Fruit fly (Drosophila melanogaster) whole organism, embryonic: ENCODE results near the gene CG8541.
A peak's percentile ranks its signal among the peaks of the same experiment; 100 is the strongest.

Source experiments
- BEAF-32 ChIP-seq: fragments of 200-800 bp; sonication (Bioruptor generic); optimal IDR thresholded peaks from 3 replicates; lab custom pipeline; 2017; ENCODE audit warnings: missing biosample characterization, missing genetic modification characterization, mild to moderate bottlenecking, moderate library complexity, missing genetic modification reagents
- Bgb ChIP-seq: fragments of 200-800 bp; sonication (Bioruptor generic); IDR thresholded peaks from 2 replicates; pipeline ENCODE4 v1.3.6; 2022; ENCODE audit warnings: missing biosample characterization, missing genetic modification characterization; ENCODE audit not compliant: partially characterized antibody
- CG10431 ChIP-seq: fragments of 200-800 bp; sonication (Bioruptor generic); optimal IDR thresholded peaks from 3 replicates; lab custom pipeline; 2018; ENCODE audit warnings: missing biosample characterization, mild to moderate bottlenecking, missing genetic modification characterization
- CG10543 ChIP-seq: fragments of 200-800 bp; sonication (Bioruptor generic); optimal IDR thresholded peaks from 3 replicates; lab custom pipeline; 2017; ENCODE audit warnings: missing biosample characterization, mild to moderate bottlenecking, missing genetic modification characterization, moderate library complexity
- CG11723 ChIP-seq: fragments of 200-800 bp; sonication (Bioruptor generic); optimal IDR thresholded peaks from 2 replicates; lab custom pipeline; 2017; ENCODE audit warnings: missing biosample characterization, mild to moderate bottlenecking, missing genetic modification characterization
- CG12155 ChIP-seq: fragments of 200-800 bp; sonication (Bioruptor generic); optimal IDR thresholded peaks from 3 replicates; lab custom pipeline; 2016; ENCODE audit warnings: missing biosample characterization, missing genetic modification characterization
- CG12299 ChIP-seq: fragments of 200-800 bp; sonication (Bioruptor generic); optimal IDR thresholded peaks from 2 replicates; lab custom pipeline; 2018; ENCODE audit warnings: missing biosample characterization, mild to moderate bottlenecking, missing genetic modification characterization
- CG12769 ChIP-seq: fragments of 200-800 bp; sonication (Bioruptor generic); optimal IDR thresholded peaks from 2 replicates; lab custom pipeline; 2019; ENCODE audit warnings: missing biosample characterization, mild to moderate bottlenecking, missing genetic modification characterization, moderate library complexity
- CG12942 ChIP-seq: fragments of 200-800 bp; sonication (Bioruptor generic); optimal IDR thresholded peaks from 3 replicates; lab custom pipeline; 2016; ENCODE audit warnings: missing biosample characterization, missing genetic modification characterization
- CG14860 ChIP-seq: fragments of 200-800 bp; sonication (Bioruptor generic); IDR thresholded peaks from 3 replicates; pipeline ENCODE4 v1.3.6; 2022; ENCODE audit warnings: missing biosample characterization, missing genetic modification characterization; ENCODE audit not compliant: partially characterized antibody
- CG1832 ChIP-seq: fragments of 200-800 bp; sonication (Bioruptor generic); optimal IDR thresholded peaks from 2 replicates; lab custom pipeline; 2017; ENCODE audit warnings: missing biosample characterization, mild to moderate bottlenecking, missing genetic modification characterization, inconsistent platforms
- CG32767 ChIP-seq: fragments of 200-800 bp; sonication (Bioruptor generic); IDR thresholded peaks from 2 replicates; pipeline ENCODE4 v1.3.6; 2022; ENCODE audit warnings: missing biosample characterization, missing genetic modification characterization
- CG4328 ChIP-seq: fragments of 200-800 bp; sonication (Bioruptor generic); optimal IDR thresholded peaks from 3 replicates; lab custom pipeline; 2017; ENCODE audit warnings: missing biosample characterization, missing genetic modification reagents, missing genetic modification characterization
- CG4617 ChIP-seq: fragments of 200-800 bp; sonication (Bioruptor generic); optimal IDR thresholded peaks from 3 replicates; lab custom pipeline; 2016; ENCODE audit warnings: missing biosample characterization, missing genetic modification characterization, borderline replicate concordance
- CG7928 ChIP-seq: fragments of 200-800 bp; sonication (Bioruptor generic); optimal IDR thresholded peaks from 2 replicates; lab custom pipeline; 2017; ENCODE audit warnings: missing biosample characterization, mild to moderate bottlenecking, missing genetic modification characterization
- CG8478 ChIP-seq: fragments of >200 bp; optimal IDR thresholded peaks from 2 replicates; lab custom pipeline; 2018
- HHEX ChIP-seq: fragments of 200-800 bp; sonication (Bioruptor generic); optimal IDR thresholded peaks from 3 replicates; lab custom pipeline; 2017; ENCODE audit warnings: missing biosample characterization, mild to moderate bottlenecking, missing genetic modification characterization, missing genetic modification reagents
- Lim3 ChIP-seq: fragments of 200-800 bp; sonication (Bioruptor generic); IDR thresholded peaks from 2 replicates; pipeline ENCODE4 v1.3.6; 2022; ENCODE audit warnings: missing biosample characterization, missing genetic modification characterization
- Nf-YB ChIP-seq: fragments of 200-800 bp; sonication (Bioruptor generic); optimal IDR thresholded peaks from 3 replicates; lab custom pipeline; 2019; ENCODE audit warnings: missing biosample characterization, mild to moderate bottlenecking, missing genetic modification characterization, moderate library complexity
- Nf-YC ChIP-seq: fragments of 200-800 bp; optimal IDR thresholded peaks from 3 replicates; lab custom pipeline; 2019; ENCODE audit warnings: missing biosample characterization, mild to moderate bottlenecking, missing genetic modification characterization, moderate library complexity
- amos ChIP-seq: fragments of 200-800 bp; sonication (Bioruptor generic); IDR thresholded peaks from 2 replicates; pipeline ENCODE4 v1.3.6; 2022; ENCODE audit warnings: missing biosample characterization, missing genetic modification characterization; ENCODE audit not compliant: partially characterized antibody
- bab2 ChIP-seq: fragments of 200-800 bp; sonication (Bioruptor generic); optimal IDR thresholded peaks from 2 replicates; lab custom pipeline; 2016; ENCODE audit warnings: missing biosample characterization, missing genetic modification characterization
- chinmo ChIP-seq: fragments of 200-800 bp; sonication (Bioruptor generic); IDR thresholded peaks from 4 replicates; pipeline ENCODE4 v1.3.6; 2022; ENCODE audit warnings: missing biosample characterization, missing genetic modification characterization; ENCODE audit not compliant: partially characterized antibody
- corto ChIP-seq: fragments of 200-800 bp; sonication (Bioruptor generic); optimal IDR thresholded peaks from 2 replicates; lab custom pipeline; 2016; ENCODE audit warnings: missing biosample characterization, mild to moderate bottlenecking, missing genetic modification characterization, moderate library complexity
- croc ChIP-seq: fragments of 200-800 bp; sonication (Bioruptor generic); conservative IDR thresholded peaks from 3 replicates; pipeline ENCODE4 v1.3.6; 2022; ENCODE audit warnings: missing biosample characterization, missing genetic modification characterization
- cwo ChIP-seq: fragments of 200-800 bp; sonication (Bioruptor generic); optimal IDR thresholded peaks from 3 replicates; lab custom pipeline; 2017; ENCODE audit warnings: missing biosample characterization, missing genetic modification characterization, mild to moderate bottlenecking, moderate library complexity, missing genetic modification reagents
- emc ChIP-seq: fragments of 200-800 bp; sonication (Bioruptor generic); optimal IDR thresholded peaks from 2 replicates; lab custom pipeline; 2016; ENCODE audit warnings: missing biosample characterization, missing genetic modification characterization
- esg ChIP-seq: fragments of 200-800 bp; sonication (Bioruptor generic); conservative IDR thresholded peaks from 2 replicates; pipeline ENCODE4 v1.3.6; 2022; ENCODE audit warnings: missing biosample characterization, missing genetic modification characterization
- ewg ChIP-seq: fragments of 200-800 bp; sonication (Bioruptor generic); optimal IDR thresholded peaks from 3 replicates; lab custom pipeline; 2017; ENCODE audit warnings: mild to moderate bottlenecking, missing biosample characterization, missing genetic modification reagents, missing genetic modification characterization
- fu2 ChIP-seq: fragments of 200-800 bp; sonication (Bioruptor generic); optimal IDR thresholded peaks from 2 replicates; lab custom pipeline; 2016; ENCODE audit warnings: missing biosample characterization, missing genetic modification characterization
- gcm2 ChIP-seq: fragments of 200-800 bp; sonication (Bioruptor generic); optimal IDR thresholded peaks from 2 replicates; lab custom pipeline; 2016; ENCODE audit warnings: missing biosample characterization, missing genetic modification characterization
- grn ChIP-seq: fragments of 200-800 bp; sonication (Bioruptor generic); optimal IDR thresholded peaks from 3 replicates; lab custom pipeline; 2017; ENCODE audit warnings: missing biosample characterization, missing genetic modification characterization
- gt ChIP-seq: fragments of 200-800 bp; sonication (Bioruptor generic); IDR thresholded peaks from 2 replicates; pipeline ENCODE4 v1.3.6; 2022; ENCODE audit warnings: missing biosample characterization, missing genetic modification characterization
- hb ChIP-seq: fragments of 200-800 bp; sonication (Bioruptor generic); IDR thresholded peaks from 3 replicates; pipeline ENCODE4 v1.3.6; 2022; ENCODE audit warnings: missing biosample characterization, missing genetic modification characterization; ENCODE audit not compliant: partially characterized antibody
- her ChIP-seq: fragments of 200-800 bp; sonication (Bioruptor generic); optimal IDR thresholded peaks from 2 replicates; lab custom pipeline; 2016; ENCODE audit warnings: missing biosample characterization, missing genetic modification characterization
- jing ChIP-seq: fragments of 200-800 bp; sonication (Bioruptor generic); optimal IDR thresholded peaks from 2 replicates; lab custom pipeline; 2018; ENCODE audit warnings: missing biosample characterization, mild to moderate bottlenecking, missing genetic modification characterization
- lab ChIP-seq: fragments of 200-800 bp; sonication (Bioruptor generic); optimal IDR thresholded peaks from 3 replicates; lab custom pipeline; 2017; ENCODE audit warnings: missing biosample characterization, missing genetic modification characterization, mild to moderate bottlenecking, moderate library complexity, missing genetic modification reagents
- nmo ChIP-seq: fragments of 200-800 bp; sonication (Bioruptor generic); optimal IDR thresholded peaks from 2 replicates; lab custom pipeline; 2018; ENCODE audit warnings: missing biosample characterization, mild to moderate bottlenecking, missing genetic modification characterization, moderate library complexity
- org-1 ChIP-seq: fragments of 200-800 bp; sonication (Bioruptor generic); optimal IDR thresholded peaks from 2 replicates; lab custom pipeline; 2017; ENCODE audit warnings: missing biosample characterization, missing genetic modification characterization
- pb ChIP-seq: fragments of 200-800 bp; sonication (Bioruptor generic); optimal IDR thresholded peaks from 3 replicates; lab custom pipeline; 2016; ENCODE audit warnings: missing biosample characterization, missing genetic modification characterization
- prd ChIP-seq, 3 experiments: fragments of >200 bp in 2 of 3; fragments of 200-800 bp in 1 of 3; sonication (Bioruptor generic) in 1 of 3; optimal IDR thresholded peaks in 2 of 3; IDR thresholded peaks in 1 of 3; 2 replicates in 2 of 3; 3 replicates in 1 of 3; pipeline versions ENCODE4 v1.3.6 to Lab custom; 2017 to 2022; ENCODE audit warnings: missing biosample characterization in 1 of 3, missing genetic modification characterization in 1 of 3
- ro ChIP-seq: fragments of 200-800 bp; sonication (Bioruptor generic); IDR thresholded peaks from 2 replicates; pipeline ENCODE4 v1.3.6; 2022; ENCODE audit warnings: missing biosample characterization, missing genetic modification characterization
- sisA ChIP-seq: fragments of 200-800 bp; sonication (Bioruptor generic); IDR thresholded peaks from 2 replicates; pipeline ENCODE4 v1.3.6; 2022; ENCODE audit warnings: missing biosample characterization, missing genetic modification characterization
- sob ChIP-seq: fragments of 200-800 bp; sonication (Bioruptor generic); IDR thresholded peaks from 2 replicates; pipeline ENCODE4 v1.3.6; 2022; ENCODE audit warnings: missing biosample characterization, missing genetic modification characterization
- sqz ChIP-seq: fragments of 200-800 bp; sonication (Bioruptor generic); optimal IDR thresholded peaks from 3 replicates; lab custom pipeline; 2018; ENCODE audit warnings: missing biosample characterization, mild to moderate bottlenecking, missing genetic modification characterization
- sug ChIP-seq: fragments of 200-800 bp; optimal IDR thresholded peaks from 2 replicates; lab custom pipeline; 2019; ENCODE audit warnings: missing biosample characterization, mild to moderate bottlenecking, missing genetic modification characterization, moderate library complexity
- tio ChIP-seq: fragments of 200-800 bp; sonication (Bioruptor generic); optimal IDR thresholded peaks from 2 replicates; lab custom pipeline; 2017; ENCODE audit warnings: missing biosample characterization, missing genetic modification characterization, inconsistent platforms
- trh ChIP-seq: fragments of 200-800 bp; sonication (Bioruptor generic); optimal IDR thresholded peaks from 2 replicates; lab custom pipeline; 2016; ENCODE audit warnings: missing biosample characterization, missing genetic modification characterization
- unpg ChIP-seq: fragments of 200-800 bp; sonication (Bioruptor generic); optimal IDR thresholded peaks from 3 replicates; lab custom pipeline; 2018; ENCODE audit warnings: missing biosample characterization, mild to moderate bottlenecking, missing genetic modification characterization, moderate library complexity
- usp ChIP-seq: fragments of >200 bp; optimal IDR thresholded peaks from 2 replicates; lab custom pipeline; 2017; ENCODE audit warnings: missing biosample characterization, missing genetic modification characterization

CG8541 gene

dm6 chr3L:7423517-7423916 is 47.8 kb upstream of the CG8541 start, which contains the start of gene CG42458 (continued):
- no peak for TF ChIP-seq nmo
- no peak for TF ChIP-seq corto (GFP tag; lab: Kevin White, UChicago)
- no peak for TF ChIP-seq esg (GFP tag; lab: Robert Waterston, UW)
- no peak for TF ChIP-seq gcm2 (GFP tag; lab: Kevin White, UChicago)
- peak; percentile 35 for TF ChIP-seq CG12769
- no peak for TF ChIP-seq her (GFP tag; lab: Kevin White, UChicago)
- no peak for TF ChIP-seq CG11723 (GFP tag; lab: Kevin White, UChicago)
- no peak for TF ChIP-seq bab2 (GFP tag; lab: Kevin White, UChicago)
- TF ChIP-seq sug (tag; lab: Kevin White, UChicago), result no peak
- no peak for TF ChIP-seq sisA (GFP tag; lab: Robert Waterston, UW)
- no peak for TF ChIP-seq unpg
- TF ChIP-seq Bgb (GFP tag; lab: Robert Waterston, UW), result peak; percentile 16; the same call in 1 of the 2 replicates
- TF ChIP-seq CG32767 (GFP tag; lab: Robert Waterston, UW), result no peak
- peak; percentile 54 for TF ChIP-seq sqz (GFP tag; lab: Kevin White, UChicago)
- peak; percentile 16; the same call in 1 of the 2 replicates for TF ChIP-seq amos (GFP tag; lab: Robert Waterston, UW)
- TF ChIP-seq lab (GFP tag; lab: Kevin White, UChicago), result peak; percentile 13
- no peak for TF ChIP-seq CG10431 (GFP tag; lab: Kevin White, UChicago)
- TF ChIP-seq tio (GFP tag; lab: Kevin White, UChicago), result no peak
- no peak for TF ChIP-seq CG8478
- TF ChIP-seq sob (GFP tag; lab: Robert Waterston, UW), result no peak
- TF ChIP-seq BEAF-32 (GFP tag; lab: Kevin White, UChicago), result no peak
- TF ChIP-seq gt (GFP tag; lab: Robert Waterston, UW), result no peak
- TF ChIP-seq chinmo (GFP tag; lab: Robert Waterston, UW), result 0 out of 4 replicates have a peak, but pooled peaks have one; percentile 33
- peak; percentile 85 for TF ChIP-seq Nf-YC
- TF ChIP-seq emc (GFP tag; lab: Kevin White, UChicago), result no peak
- no peak for TF ChIP-seq CG1832 (GFP tag; lab: Kevin White, UChicago)
- no peak for TF ChIP-seq HHEX (GFP tag; lab: Kevin White, UChicago)
- no peak for TF ChIP-seq fu2 (GFP tag; lab: Kevin White, UChicago)
- TF ChIP-seq cwo (GFP tag; lab: Kevin White, UChicago), result no peak
- no peak for TF ChIP-seq pb (GFP tag; lab: Kevin White, UChicago)
- no peak for TF ChIP-seq jing (GFP tag; lab: Kevin White, UChicago)
- no peak for TF ChIP-seq CG7928 (GFP tag; lab: Kevin White, UChicago)
- no peak for TF ChIP-seq trh
- TF ChIP-seq prd (optimal IDR thresholded peaks at IDR 0.05; lab: Kevin White, UChicago), result no peak
- 0 out of 3 replicates have a peak, but pooled peaks have one; percentile 20 for TF ChIP-seq prd (GFP tag; IDR thresholded peaks at IDR 0.05; lab: Robert Waterston, UW)
- TF ChIP-seq CG4328 (GFP tag; lab: Kevin White, UChicago), result no peak
- no peak for TF ChIP-seq CG12942
- no peak for TF ChIP-seq CG12299 (tag; lab: Kevin White, UChicago)
- TF ChIP-seq CG4617 (GFP tag; lab: Kevin White, UChicago), result no peak
- no peak for TF ChIP-seq ewg
- no peak for TF ChIP-seq hb
- TF ChIP-seq Lim3 (GFP tag; lab: Robert Waterston, UW), result no peak
- TF ChIP-seq CG10543 (GFP tag; lab: Kevin White, UChicago), result peak; percentile 43
- TF ChIP-seq ro (GFP tag; lab: Robert Waterston, UW), result no peak
- no peak for TF ChIP-seq CG12155 (GFP tag; lab: Kevin White, UChicago)
- no peak for TF ChIP-seq org-1 (GFP tag; lab: Kevin White, UChicago)
- peak; percentile 54 for TF ChIP-seq Nf-YB (GFP tag; lab: Kevin White, UChicago)
- no peak for TF ChIP-seq croc (GFP tag; lab: Robert Waterston, UW)
- no peak for TF ChIP-seq usp (GFP tag; lab: Kevin White, UChicago)
- TF ChIP-seq grn (GFP tag; lab: Kevin White, UChicago), result no peak
- TF ChIP-seq CG14860, result no peak
